Fruit fly (Drosophila melanogaster) whole organism, adult: Measurements from ENCODE around the gene CG11983.

Experiments
- CG11617 ChIP-seq: fragments of 200-800 bp; sonication (Bioruptor generic); optimal IDR thresholded peaks from 2 replicates; lab custom pipeline; 2017; ENCODE audit warnings: mild to moderate bottlenecking, missing biosample characterization, missing genetic modification reagents, missing genetic modification characterization
- CG12768 ChIP-seq: fragments of 200-800 bp; sonication (Bioruptor generic); optimal IDR thresholded peaks from 2 replicates; lab custom pipeline; 2017; ENCODE audit warnings: missing biosample characterization, missing genetic modification characterization, mild to moderate bottlenecking, moderate library complexity, missing genetic modification reagents
- CG14711 ChIP-seq: fragments of 200-800 bp; sonication (Bioruptor generic); optimal IDR thresholded peaks from 2 replicates; lab custom pipeline; 2018; ENCODE audit warnings: missing biosample characterization, mild to moderate bottlenecking, missing genetic modification characterization, moderate library complexity
- CG1620 ChIP-seq: fragments of 200-800 bp; sonication (Bioruptor generic); optimal IDR thresholded peaks from 2 replicates; lab custom pipeline; 2016; ENCODE audit warnings: missing biosample characterization, missing genetic modification characterization
- CG33017 ChIP-seq: fragments of 200-800 bp; sonication (Bioruptor generic); optimal IDR thresholded peaks from 2 replicates; lab custom pipeline; 2018; ENCODE audit warnings: missing biosample characterization, mild to moderate bottlenecking, missing genetic modification characterization, moderate library complexity
- CG5204 ChIP-seq: fragments of 200-800 bp; sonication (Bioruptor generic); optimal IDR thresholded peaks from 2 replicates; lab custom pipeline; 2016; ENCODE audit warnings: missing biosample characterization, missing genetic modification characterization
- CG7045 ChIP-seq: fragments of 200-800 bp; sonication (Bioruptor generic); optimal IDR thresholded peaks from 2 replicates; lab custom pipeline; 2017; ENCODE audit warnings: missing biosample characterization, mild to moderate bottlenecking, missing genetic modification characterization
- CG7101 ChIP-seq: fragments of 200-800 bp; sonication (Bioruptor generic); optimal IDR thresholded peaks from 2 replicates; lab custom pipeline; 2018; ENCODE audit warnings: missing biosample characterization, mild to moderate bottlenecking, missing genetic modification characterization, moderate library complexity
- Clk ChIP-seq: fragments of 200-800 bp; sonication (Bioruptor generic); optimal IDR thresholded peaks from 2 replicates; lab custom pipeline; 2017; ENCODE audit warnings: missing biosample characterization, missing genetic modification characterization
- Crg-1 ChIP-seq: fragments of 200-800 bp; sonication (Bioruptor generic); optimal IDR thresholded peaks from 2 replicates; lab custom pipeline; 2016; ENCODE audit warnings: missing biosample characterization, missing genetic modification characterization
- Hr96 ChIP-seq: fragments of 200-800 bp; sonication (Bioruptor generic); optimal IDR thresholded peaks from 2 replicates; lab custom pipeline; 2016; ENCODE audit warnings: missing biosample characterization, missing genetic modification characterization
- Mnt ChIP-seq: fragments of 200-800 bp; sonication (Bioruptor generic); optimal IDR thresholded peaks from 2 replicates; lab custom pipeline; 2016; ENCODE audit warnings: missing biosample characterization, mild to moderate bottlenecking, missing genetic modification characterization
- bab1 ChIP-seq: fragments of 200-800 bp; sonication (Bioruptor generic); optimal IDR thresholded peaks from 3 replicates; lab custom pipeline; 2019; ENCODE audit warnings: missing biosample characterization, mild to moderate bottlenecking, missing genetic modification characterization, moderate library complexity
- cic ChIP-seq: fragments of 200-800 bp; sonication (Bioruptor generic); optimal IDR thresholded peaks from 2 replicates; lab custom pipeline; 2017; ENCODE audit warnings: missing biosample characterization, mild to moderate bottlenecking, missing genetic modification characterization, moderate library complexity
- cnc ChIP-seq, 2 experiments: fragments of >200 bp; optimal IDR thresholded peaks; 2 replicates each; lab custom pipeline; 2017
- kay ChIP-seq: fragments of 200-800 bp; sonication (Bioruptor generic); peaks from one replicate; lab custom pipeline; 2016; ENCODE audit warnings: missing biosample characterization, missing genetic modification characterization, borderline replicate concordance
- ovo ChIP-seq: fragments of 200-800 bp; sonication (Bioruptor generic); optimal IDR thresholded peaks from 2 replicates; lab custom pipeline; 2016; ENCODE audit warnings: missing biosample characterization, missing genetic modification characterization
- pad ChIP-seq: fragments of 200-800 bp; sonication (Bioruptor generic); optimal IDR thresholded peaks from 3 replicates; lab custom pipeline; 2017; ENCODE audit warnings: missing biosample characterization, missing genetic modification characterization, mild to moderate bottlenecking, moderate library complexity, missing genetic modification reagents
- tj ChIP-seq: fragments of 200-800 bp; sonication (Bioruptor generic); optimal IDR thresholded peaks from 3 replicates; lab custom pipeline; 2017; ENCODE audit warnings: missing biosample characterization, mild to moderate bottlenecking, missing genetic modification characterization, moderate library complexity
- toe ChIP-seq: fragments of 200-800 bp; sonication (Bioruptor generic); optimal IDR thresholded peaks from 2 replicates; lab custom pipeline; 2016; ENCODE audit warnings: missing biosample characterization, missing genetic modification characterization

Gene CG11983

dm6 chr3R:9013765-9014380 is 5.8 kb downstream of the CG11983 start:
- TF ChIP-seq CG1620 (peak; percentile 61), Crg-1 (GFP tag; lab: Kevin White, UChicago) (peak; percentile 76), kay (no peak), CG33017 (tag; lab: Kevin White, UChicago) (peak; percentile 55), toe (no peak), Clk (GFP tag; lab: Kevin White, UChicago) (peak; percentile 61), cic (peak; percentile 74), CG12768 (GFP tag; lab: Kevin White, UChicago) (peak; percentile 18), CG14711 (tag; lab: Kevin White, UChicago) (peak; percentile 43), CG11617 (GFP tag; lab: Kevin White, UChicago) (peak; percentile 82), pad (GFP tag; lab: Kevin White, UChicago) (peak; percentile 93), Mnt (peak; percentile 84), CG7101 (peak; percentile 49), bab1 (peak; percentile 71), cnc (optimal IDR thresholded peaks at IDR 0.05; lab: Kevin White, UChicago) (no peak), ovo (no peak), CG5204 (no peak), CG7045 (GFP tag; lab: Kevin White, UChicago) (peak; percentile 50), Hr96 (GFP tag; lab: Kevin White, UChicago) (no peak), tj (GFP tag; lab: Kevin White, UChicago) (peak; percentile 62)

- TF ChIP-seq CG5204 (no peak), CG7045 (GFP tag; lab: Kevin White, UChicago) (no peak), CG12768 (GFP tag; lab: Kevin White, UChicago) (no peak), Clk (GFP tag; lab: Kevin White, UChicago) (no peak), Crg-1 (GFP tag; lab: Kevin White, UChicago) (no peak), kay (no peak), bab1 (no peak), cic (no peak), pad (GFP tag; lab: Kevin White, UChicago) (no peak), Mnt (no peak), tj (GFP tag; lab: Kevin White, UChicago) (no peak), Hr96 (GFP tag; lab: Kevin White, UChicago) (no peak), CG11617 (GFP tag; lab: Kevin White, UChicago) (no peak), ovo (no peak), CG33017 (tag; lab: Kevin White, UChicago) (no peak), CG14711 (tag; lab: Kevin White, UChicago) (no peak)
These were observed 6.8 kb downstream of the CG11983 start, which contains the start of the genes Kcmf1, Sf3b5 and CG11986 for dm6 chr3R:9014859-9015466. Gene Kcmf1, minus strand, starts transcription at chr3R:9014909. Gene Sf3b5, minus strand, starts transcription at chr3R:9015341. Gene CG11986, plus strand, starts transcription at chr3R:9015446.

dm6 chr3R:9016869-9017268 is 8.7 kb downstream of the CG11983 start:
- TF ChIP-seq CG12768 (GFP tag; lab: Kevin White, UChicago): no peak
- no peak for TF ChIP-seq CG14711 (tag; lab: Kevin White, UChicago)
- no peak for TF ChIP-seq Clk (GFP tag; lab: Kevin White, UChicago)
- TF ChIP-seq Mnt: no peak
- TF ChIP-seq tj (GFP tag; lab: Kevin White, UChicago): peak; percentile 95
- no peak for TF ChIP-seq CG5204
- no peak for TF ChIP-seq cnc (optimal IDR thresholded peaks at IDR 0.05; lab: Kevin White, UChicago)
- no peak for TF ChIP-seq cic
- TF ChIP-seq CG7045 (GFP tag; lab: Kevin White, UChicago): no peak
- no peak for TF ChIP-seq kay
- TF ChIP-seq pad (GFP tag; lab: Kevin White, UChicago): no peak
- no peak for TF ChIP-seq ovo
- peak; percentile 17 for TF ChIP-seq bab1
- no peak for TF ChIP-seq CG33017 (tag; lab: Kevin White, UChicago)
- no peak for TF ChIP-seq CG1620
- no peak for TF ChIP-seq Hr96 (GFP tag; lab: Kevin White, UChicago)

- TF ChIP-seq CG11617 (GFP tag; lab: Kevin White, UChicago) (peak; percentile 17), Mnt (peak; percentile 53), Crg-1 (GFP tag; lab: Kevin White, UChicago) (peak; percentile 14), pad (GFP tag; lab: Kevin White, UChicago) (peak; percentile 16), CG7101 (peak; percentile 2), cnc (optimal IDR thresholded peaks at IDR 0.05; lab: Kevin White, UChicago) (no peak), cic (peak; percentile 44), Clk (GFP tag; lab: Kevin White, UChicago) (no peak), Hr96 (GFP tag; lab: Kevin White, UChicago) (no peak), tj (GFP tag; lab: Kevin White, UChicago) (peak; percentile 69), CG1620 (no peak), bab1 (peak; percentile 65)
These were observed 11.6 kb downstream of the CG11983 start, which contains the start of gene tgo for dm6 chr3R:9019689-9020138. Gene tgo, minus strand, starts transcription at chr3R:9020022.

- TF ChIP-seq bab1 (no peak), kay (no peak), Hr96 (GFP tag; lab: Kevin White, UChicago) (no peak), CG1620 (no peak), Mnt (no peak), tj (GFP tag; lab: Kevin White, UChicago) (no peak), CG7045 (GFP tag; lab: Kevin White, UChicago) (no peak), Crg-1 (GFP tag; lab: Kevin White, UChicago) (no peak), cnc (optimal IDR thresholded peaks at IDR 0.05; lab: Kevin White, UChicago) (no peak), CG11617 (GFP tag; lab: Kevin White, UChicago) (no peak), CG7101 (no peak), CG14711 (tag; lab: Kevin White, UChicago) (no peak), toe (no peak), pad (GFP tag; lab: Kevin White, UChicago) (no peak), CG5204 (no peak), ovo (no peak)
These were observed 15.8 kb downstream of the CG11983 start for dm6 chr3R:9023934-9024333.
